Worm (Caenorhabditis elegans) whole organism, L1 larva: ENCODE results near the gene sek-6.

Experiments used
- C04F5.9 ChIP-seq: sonication (generic microtip); optimal IDR thresholded peaks from 2 replicates; lab custom pipeline; 2016; ENCODE audit warnings: missing genetic modification characterization, missing compliant biosample characterization
- F16B12.6 ChIP-seq: fragments of 150-350 bp; optimal IDR thresholded peaks from 2 replicates; lab custom pipeline; 2014; ENCODE audit warnings: missing biosample characterization, missing genetic modification characterization
- alr-1 ChIP-seq: fragments of 200-800 bp; sonication (Bioruptor generic); optimal IDR thresholded peaks from 2 replicates; lab custom pipeline; 2018; ENCODE audit warnings: borderline replicate concordance, mild to moderate bottlenecking, missing genetic modification characterization, missing compliant biosample characterization
- aly-2 ChIP-seq: fragments of 150-350 bp; optimal IDR thresholded peaks from 2 replicates; lab custom pipeline; 2014; ENCODE audit warnings: missing biosample characterization, missing genetic modification characterization
- blmp-1 ChIP-seq: fragments of 150-350 bp; optimal IDR thresholded peaks from 2 replicates; lab custom pipeline; 2014; ENCODE audit warnings: missing biosample characterization, missing genetic modification characterization
- ceh-8 ChIP-seq: fragments of 200-800 bp; sonication (Bioruptor generic); optimal IDR thresholded peaks from 2 replicates; lab custom pipeline; 2018; ENCODE audit warnings: mild to moderate bottlenecking, missing genetic modification characterization, moderate library complexity, missing compliant biosample characterization
- ces-1 ChIP-seq: fragments of 150-350 bp; optimal IDR thresholded peaks from 2 replicates; lab custom pipeline; 2014; ENCODE audit warnings: missing biosample characterization, missing genetic modification reagents, missing genetic modification characterization
- dsc-1 ChIP-seq: sonication (generic microtip); optimal IDR thresholded peaks from 2 replicates; lab custom pipeline; 2016; ENCODE audit warnings: mild to moderate bottlenecking, missing genetic modification characterization, missing compliant biosample characterization
- efl-1 ChIP-seq, 4 experiments: fragments of 150-350 bp; optimal IDR thresholded peaks in 3 of 4; peaks in 1 of 4; 1 replicate in 1 of 4; 2 replicates in 3 of 4; lab custom pipeline; 2014; ENCODE audit warnings: missing biosample characterization in 2 of 4, missing genetic modification characterization in 2 of 4, missing genetic modification reagents in 2 of 4
- elt-2 ChIP-seq: sonication (generic microtip); optimal IDR thresholded peaks from 2 replicates; lab custom pipeline; 2016; ENCODE audit warnings: missing genetic modification characterization, mild to moderate bottlenecking, inconsistent platforms, missing compliant biosample characterization, missing genetic modification reagents
- elt-3 ChIP-seq, 6 experiments: fragments of 150-350 bp in 1 of 6; sonication (generic microtip); optimal IDR thresholded peaks; 2 replicates each; lab custom pipeline; 2017 to 2018; ENCODE audit warnings: missing biosample characterization in 6 of 6, missing genetic modification characterization in 6 of 6, inconsistent platforms in 1 of 6
- fkh-10 ChIP-seq: sonication (generic microtip); optimal IDR thresholded peaks from 2 replicates; lab custom pipeline; 2017; ENCODE audit warnings: missing biosample characterization, missing genetic modification reagents, missing genetic modification characterization
- fkh-8 ChIP-seq: sonication (generic microtip); optimal IDR thresholded peaks from 2 replicates; lab custom pipeline; 2016; ENCODE audit warnings: mild to moderate bottlenecking, missing genetic modification characterization, missing compliant biosample characterization
- grh-1 ChIP-seq: fragments of 200-800 bp; sonication (Bioruptor generic); IDR thresholded peaks from 2 replicates; pipeline ENCODE4 v1.3.6; 2022; ENCODE audit warnings: missing genetic modification reagents, missing genetic modification characterization, missing compliant biosample characterization
- lin-14 ChIP-seq: fragments of 200-800 bp; sonication (Bioruptor generic); optimal IDR thresholded peaks from 2 replicates; lab custom pipeline; 2018; ENCODE audit warnings: mild to moderate bottlenecking, missing genetic modification characterization, moderate library complexity, missing compliant biosample characterization
- lin-15B ChIP-seq: fragments of 150-350 bp; sonication (generic microtip); optimal IDR thresholded peaks from 3 replicates; lab custom pipeline; 2014; ENCODE audit warnings: missing biosample characterization, missing genetic modification characterization
- lin-35 ChIP-seq, 2 experiments: fragments of 150-350 bp; optimal IDR thresholded peaks; 2 replicates each; lab custom pipeline; 2014; ENCODE audit warnings: missing biosample characterization in 2 of 2, missing genetic modification characterization in 2 of 2, missing genetic modification reagents in 2 of 2
- lir-3 ChIP-seq: sonication (generic microtip); optimal IDR thresholded peaks from 2 replicates; lab custom pipeline; 2016; ENCODE audit warnings: mild to moderate bottlenecking, missing genetic modification characterization, moderate library complexity, missing compliant biosample characterization; ENCODE audit not compliant: poor library complexity
- lsy-2 ChIP-seq, 2 experiments: fragments of 150-350 bp; optimal IDR thresholded peaks; 2 replicates each; lab custom pipeline; 2014; ENCODE audit warnings: missing biosample characterization in 2 of 2, missing genetic modification characterization in 2 of 2
- mep-1 ChIP-seq: fragments of 150-350 bp; optimal IDR thresholded peaks from 2 replicates; lab custom pipeline; 2014; ENCODE audit warnings: missing biosample characterization, missing genetic modification characterization
- nhr-12 ChIP-seq: sonication (generic microtip); optimal IDR thresholded peaks from 2 replicates; lab custom pipeline; 2017; ENCODE audit warnings: missing biosample characterization, missing genetic modification characterization
- nhr-71 ChIP-seq: sonication (generic microtip); optimal IDR thresholded peaks from 2 replicates; lab custom pipeline; 2016; ENCODE audit warnings: mild to moderate bottlenecking, missing genetic modification characterization, moderate library complexity, missing compliant biosample characterization
- nhr-76 ChIP-seq: sonication (generic microtip); optimal IDR thresholded peaks from 2 replicates; lab custom pipeline; 2017; ENCODE audit warnings: missing biosample characterization, missing genetic modification characterization
- nhr-84 ChIP-seq: sonication (generic microtip); optimal IDR thresholded peaks from 2 replicates; lab custom pipeline; 2017; ENCODE audit warnings: missing biosample characterization, missing genetic modification characterization
- nhr-85 ChIP-seq: sonication (generic microtip); peaks from one replicate; lab custom pipeline; 2016; ENCODE audit warnings: missing genetic modification characterization, inconsistent platforms, missing compliant biosample characterization
- rnt-1 ChIP-seq: sonication (generic microtip); optimal IDR thresholded peaks from 2 replicates; lab custom pipeline; 2016; ENCODE audit warnings: mild to moderate bottlenecking, missing genetic modification characterization, moderate library complexity, missing compliant biosample characterization
- snpc-4 ChIP-seq: fragments of 150-350 bp; optimal IDR thresholded peaks from 2 replicates; lab custom pipeline; 2014; ENCODE audit warnings: missing biosample characterization, missing genetic modification characterization
- sox-4 ChIP-seq: sonication (generic microtip); optimal IDR thresholded peaks from 2 replicates; lab custom pipeline; 2016; ENCODE audit warnings: missing genetic modification characterization, missing compliant biosample characterization
- swsn-7 ChIP-seq: sonication (generic microtip); optimal IDR thresholded peaks from 2 replicates; lab custom pipeline; 2016; ENCODE audit warnings: missing genetic modification characterization, missing compliant biosample characterization
- tbx-2 ChIP-seq: sonication (generic microtip); optimal IDR thresholded peaks from 2 replicates; lab custom pipeline; 2016; ENCODE audit warnings: missing genetic modification characterization, missing compliant biosample characterization
- unc-62 ChIP-seq: fragments of 150-350 bp; optimal IDR thresholded peaks from 2 replicates; lab custom pipeline; 2014; ENCODE audit warnings: missing biosample characterization, missing genetic modification reagents, missing genetic modification characterization
- zag-1 ChIP-seq: fragments of 150-350 bp; optimal IDR thresholded peaks from 2 replicates; lab custom pipeline; 2014; ENCODE audit warnings: missing biosample characterization, missing genetic modification characterization

sek-6 gene

ce11 chrX:10074988-10075387, 44.0 kb downstream of the sek-6 start, which contains the start of gene dao-4:
Gene dao-4, plus strand, starts transcription at chrX:10075288.
- no peak for TF ChIP-seq F16B12.6 (tag; lab: Kevin White, UChicago)
- no peak for TF ChIP-seq lin-15B (tag; lab: Kevin White, UChicago)

ce11 chrX:10076334-10076733, 45.4 kb downstream of the sek-6 start:
- TF ChIP-seq lir-3 (tag; lab: Kevin White, UChicago): no peak
- no peak for TF ChIP-seq nhr-71 (tag; lab: Kevin White, UChicago)
- TF ChIP-seq mep-1 (tag; lab: Kevin White, UChicago): no peak
- TF ChIP-seq ces-1 (GFP tag; lab: Kevin White, UChicago): no peak
- TF ChIP-seq blmp-1 (tag; lab: Kevin White, UChicago): peak; percentile 50
- TF ChIP-seq nhr-85 (tag; lab: Kevin White, UChicago): peak; percentile 58
- TF ChIP-seq elt-3 (tag; optimal IDR thresholded peaks at IDR 0.05; lab: Kevin White, UChicago): no peak
- TF ChIP-seq dsc-1 (tag; lab: Kevin White, UChicago): no peak
- TF ChIP-seq nhr-76 (tag; lab: Kevin White, UChicago): no peak
- TF ChIP-seq efl-1 (optimal IDR thresholded peaks at IDR 0.05; lab: Kevin White, UChicago): no peak
- TF ChIP-seq efl-1 (GFP tag; optimal IDR thresholded peaks at IDR 0.05 in 1 of 2; lab: Kevin White, UChicago): no peak
- no peak for TF ChIP-seq nhr-84 (tag; lab: Kevin White, UChicago)
- no peak for TF ChIP-seq swsn-7 (tag; lab: Kevin White, UChicago)
- peak; percentile 8 for TF ChIP-seq tbx-2 (tag; lab: Kevin White, UChicago)
- no peak for TF ChIP-seq C04F5.9 (tag; lab: Kevin White, UChicago)
- TF ChIP-seq sox-4 (tag; lab: Kevin White, UChicago): no peak
- TF ChIP-seq aly-2 (tag; lab: Kevin White, UChicago): no peak
- no peak for TF ChIP-seq lin-14 (GFP tag; lab: Kevin White, UChicago)
- TF ChIP-seq, all 84 proteins: peak for 3

- TF ChIP-seq efl-1 (optimal IDR thresholded peaks at IDR 0.05; lab: Kevin White, UChicago): no peak
- TF ChIP-seq efl-1 (GFP tag; optimal IDR thresholded peaks at IDR 0.05 in 1 of 2; lab: Kevin White, UChicago): peak in 1 of 2 experiments; percentile 39
- TF ChIP-seq tbx-2 (tag; lab: Kevin White, UChicago): peak; percentile 19
- TF ChIP-seq alr-1 (tag; lab: Kevin White, UChicago): no peak
These were observed 46.3 kb downstream of the sek-6 start, which contains the start of gene col-176 for ce11 chrX:10077297-10077696. Gene col-176, plus strand, starts transcription at chrX:10077597.

ce11 chrX:10078089-10078488, 47.1 kb downstream of the sek-6 start:
- no peak for TF ChIP-seq fkh-10 (GFP tag; lab: Kevin White, UChicago)
- TF ChIP-seq tbx-2 (tag; lab: Kevin White, UChicago): no peak
- no peak for TF ChIP-seq unc-62 (GFP tag; lab: Kevin White, UChicago)
- TF ChIP-seq sox-4 (tag; lab: Kevin White, UChicago): no peak
- no peak for TF ChIP-seq grh-1
- TF ChIP-seq nhr-12: no peak
- TF ChIP-seq ceh-8 (GFP tag; lab: Kevin White, UChicago): peak; percentile 79
- no peak for TF ChIP-seq snpc-4 (tag; lab: Kevin White, UChicago)
- TF ChIP-seq rnt-1: no peak
- TF ChIP-seq swsn-7 (tag; lab: Kevin White, UChicago): no peak
- TF ChIP-seq lin-14 (GFP tag; lab: Kevin White, UChicago): no peak
- TF ChIP-seq zag-1 (tag; lab: Kevin White, UChicago): no peak
- no peak for TF ChIP-seq nhr-71 (tag; lab: Kevin White, UChicago)
- no peak for TF ChIP-seq nhr-85 (tag; lab: Kevin White, UChicago)
- no peak for TF ChIP-seq efl-1 (optimal IDR thresholded peaks at IDR 0.05; lab: Kevin White, UChicago)
- TF ChIP-seq efl-1 (GFP tag; optimal IDR thresholded peaks at IDR 0.05 in 1 of 2; lab: Kevin White, UChicago): peak in 1 of 2 experiments; percentile 81

- TF ChIP-seq tbx-2 (tag; lab: Kevin White, UChicago) (peak; percentile 11), fkh-8 (tag; lab: Kevin White, UChicago) (no peak), aly-2 (tag; lab: Kevin White, UChicago) (peak; percentile 64)
These were observed 47.7 kb downstream of the sek-6 start for ce11 chrX:10078637-10079036.

- TF ChIP-seq lin-14 (GFP tag; lab: Kevin White, UChicago) (peak; percentile 18), lin-35 (GFP tag; optimal IDR thresholded peaks at IDR 0.05; lab: Kevin White, UChicago) (no peak), elt-2 (tag; lab: Kevin White, UChicago) (no peak), lsy-2 (tag; optimal IDR thresholded peaks at IDR 0.05; lab: Kevin White, UChicago) (no peak)
These were observed 48.3 kb downstream of the sek-6 start for ce11 chrX:10079230-10079629.
